Fruit fly (Drosophila melanogaster): Measurements from ENCODE around the gene Gr28a.

The Gr28a gene

DNA sequence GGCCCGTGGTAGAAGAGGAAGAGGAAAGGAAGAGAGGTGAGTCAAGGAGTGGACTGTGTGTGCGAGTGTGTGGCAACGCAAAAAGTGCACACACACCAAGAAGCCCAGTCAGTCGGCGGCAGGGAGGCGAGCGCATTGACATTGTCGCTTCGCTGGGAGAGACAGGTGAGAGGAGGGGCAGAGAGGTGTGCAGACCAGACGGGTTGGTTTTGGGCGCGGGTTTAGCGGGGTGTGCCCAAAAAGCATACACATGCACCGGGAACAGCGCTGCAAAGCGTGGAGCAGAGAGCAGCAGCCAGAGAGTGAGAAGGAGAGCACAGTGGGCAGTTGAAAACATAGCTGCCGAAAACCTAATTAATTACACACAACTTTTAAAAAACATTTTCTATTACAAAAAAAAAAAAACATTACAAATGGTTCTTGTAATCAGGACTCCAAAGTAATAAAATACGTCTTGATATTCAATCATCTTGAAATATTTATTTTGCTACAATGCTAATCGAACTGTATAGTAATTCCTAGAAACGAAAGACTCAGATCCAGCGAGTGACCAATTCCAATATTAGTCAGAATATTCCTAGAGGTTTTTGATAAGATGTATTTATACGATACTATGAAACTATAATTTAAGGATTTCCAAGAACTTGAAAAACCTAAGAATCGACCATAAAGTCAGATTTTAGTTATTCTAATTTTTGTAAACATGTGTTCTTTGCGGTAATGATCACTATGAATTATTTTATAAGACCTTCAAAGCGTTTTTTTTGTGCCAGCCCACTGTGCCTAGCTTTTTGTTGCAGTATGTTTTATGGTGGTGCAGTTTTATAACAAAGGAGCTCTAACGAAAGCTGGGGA, 31.4 kb downstream of the Gr28a start:
- TF ChIP-seq OdsH (GFP tag; optimal IDR thresholded peaks at IDR 0.05), result peak; percentile 60
- peak; percentile 69 for TF ChIP-seq ey (GFP tag; optimal IDR thresholded peaks at IDR 0.05)
- TF ChIP-seq foxo (GFP tag; optimal IDR thresholded peaks at IDR 0.05), result peak in 1 of 2 experiments; percentile 74
- peak; percentile 69 to 73 for TF ChIP-seq dl (GFP tag; optimal IDR thresholded peaks at IDR 0.05; ENCODE audit: insufficient read depth in 1 of 2, partially characterized antibody in 2 of 2)
- no peak for TF ChIP-seq usp (GFP tag; optimal IDR thresholded peaks at IDR 0.05)
- peak; percentile 94 for TF ChIP-seq Jra (GFP tag; optimal IDR thresholded peaks at IDR 0.05)
- TF ChIP-seq CG9705 (GFP tag; optimal IDR thresholded peaks at IDR 0.05), result peak; percentile 11
- TF ChIP-seq Rel (GFP tag; optimal IDR thresholded peaks at IDR 0.05), result no peak
- peak; percentile 75 for TF ChIP-seq Rel (tag; optimal IDR thresholded peaks at IDR 0.05)
- TF ChIP-seq Sp1 (GFP tag; optimal IDR thresholded peaks at IDR 0.05), result peak; percentile 74
- no peak for TF ChIP-seq pan (optimal IDR thresholded peaks at IDR 0.05)
- TF ChIP-seq sage (GFP tag; optimal IDR thresholded peaks at IDR 0.05), result no peak
- TF ChIP-seq tai (GFP tag; optimal IDR thresholded peaks at IDR 0.05), result peak; percentile 78
- TF ChIP-seq Dfd (GFP tag; optimal IDR thresholded peaks at IDR 0.05), result no peak
- TF ChIP-seq Mio (GFP tag; optimal IDR thresholded peaks at IDR 0.05), result no peak
- peak; percentile 64 for TF ChIP-seq fru (GFP tag; optimal IDR thresholded peaks at IDR 0.05)
- peak; percentile 23 for TF ChIP-seq N (GFP tag; optimal IDR thresholded peaks at IDR 0.05)
- TF ChIP-seq Dif (GFP tag; optimal IDR thresholded peaks at IDR 0.05; ENCODE audit: partially characterized antibody), result peak; percentile 92
- no peak for TF ChIP-seq CG32264 (GFP tag; optimal IDR thresholded peaks at IDR 0.05)
- TF ChIP-seq dmrt93B (GFP tag; optimal IDR thresholded peaks at IDR 0.05), result peak; percentile 55
- TF ChIP-seq jim (GFP tag; optimal IDR thresholded peaks at IDR 0.05), result peak; percentile 75
- TF ChIP-seq Myc (optimal IDR thresholded peaks at IDR 0.05), result no peak
- no peak for TF ChIP-seq dsf (GFP tag; optimal IDR thresholded peaks at IDR 0.05; ENCODE audit: borderline replicate concordance)
- peak; percentile 77 for TF ChIP-seq woc (GFP tag; optimal IDR thresholded peaks at IDR 0.05)
- TF ChIP-seq GATAd (GFP tag; optimal IDR thresholded peaks at IDR 0.05), result no peak
- TF ChIP-seq Hnf4 (GFP tag; optimal IDR thresholded peaks at IDR 0.05), result peak; percentile 66
- TF ChIP-seq HLH106 (tag; optimal IDR thresholded peaks at IDR 0.05), result peak; percentile 64
- TF ChIP-seq br (GFP tag; optimal IDR thresholded peaks at IDR 0.05), result no peak
- TF ChIP-seq lola (GFP tag; optimal IDR thresholded peaks at IDR 0.05), result no peak
- TF ChIP-seq psq (GFP tag; optimal IDR thresholded peaks at IDR 0.05), result peak; percentile 84
- peak; percentile 98 for TF ChIP-seq Hr83 (GFP tag; optimal IDR thresholded peaks at IDR 0.05; ENCODE audit: poor library complexity, severe bottlenecking)
- no peak for TF ChIP-seq sv (GFP tag; optimal IDR thresholded peaks at IDR 0.05)
- TF ChIP-seq brk (GFP tag; optimal IDR thresholded peaks at IDR 0.05), result no peak
- no peak for TF ChIP-seq CrebA (GFP tag; optimal IDR thresholded peaks at IDR 0.05; ENCODE audit: borderline replicate concordance)
- TF ChIP-seq Vsx2 (GFP tag; optimal IDR thresholded peaks at IDR 0.05; ENCODE audit: partially characterized antibody), result peak; percentile 52
- no peak for TF ChIP-seq Abd-B (GFP tag; optimal IDR thresholded peaks at IDR 0.05)
- TF ChIP-seq rgr (GFP tag; optimal IDR thresholded peaks at IDR 0.05), result peak; percentile 66
- no peak for TF ChIP-seq Hr78 (GFP tag; optimal IDR thresholded peaks at IDR 0.05)
- TF ChIP-seq h (GFP tag; optimal IDR thresholded peaks at IDR 0.05), result peak; percentile 41
